Worm (Caenorhabditis elegans) whole organism, L4 larva: ENCODE data around the gene fbxb-99.
"Not testable (repeated sequence)": the region's sequence is repeated elsewhere in the genome, so short reads cannot be mapped to it uniquely, and the experiment has no call there.

Experiments
- R02D3.7 ChIP-seq: fragments of 150-350 bp; sonication (generic microtip); optimal IDR thresholded peaks from 3 replicates; lab custom pipeline; 2014; ENCODE audit warnings: missing biosample characterization, missing genetic modification characterization
- T26A8.4 ChIP-seq: fragments of 200-800 bp; sonication (Bioruptor generic); IDR thresholded peaks from 2 replicates; pipeline ENCODE4 v1.3.6; 2022; ENCODE audit warnings: missing genetic modification characterization, missing compliant biosample characterization
- Y5F2A.4 ChIP-seq: fragments of 200-800 bp; sonication (Bioruptor generic); optimal IDR thresholded peaks from 2 replicates; lab custom pipeline; 2018; ENCODE audit warnings: mild to moderate bottlenecking, missing genetic modification characterization, missing compliant biosample characterization
- aha-1 ChIP-seq: fragments of 150-350 bp; peaks from one replicate; lab custom pipeline; 2014; ENCODE audit warnings: missing biosample characterization, missing genetic modification characterization
- ceh-20 ChIP-seq: fragments of 200-800 bp; sonication (Bioruptor generic); IDR thresholded peaks from 2 replicates; pipeline ENCODE4 v1.3.6; 2022; ENCODE audit warnings: missing genetic modification reagents, missing genetic modification characterization, missing compliant biosample characterization
- ceh-44 ChIP-seq: fragments of 200-800 bp; sonication (Bioruptor generic); IDR thresholded peaks from 2 replicates; pipeline ENCODE4 v1.3.6; 2022; ENCODE audit warnings: missing genetic modification reagents, missing genetic modification characterization, missing compliant biosample characterization
- dmd-9 ChIP-seq: fragments of 200-800 bp; sonication (Bioruptor generic); IDR thresholded peaks from 2 replicates; pipeline ENCODE4 v1.3.6; 2022; ENCODE audit warnings: missing genetic modification reagents, missing genetic modification characterization, missing compliant biosample characterization
- duxl-1 ChIP-seq: sonication (generic microtip); optimal IDR thresholded peaks from 2 replicates; lab custom pipeline; 2016; ENCODE audit warnings: mild to moderate bottlenecking, missing genetic modification characterization, moderate library complexity, missing compliant biosample characterization; ENCODE audit not compliant: poor library complexity
- dve-1 ChIP-seq: sonication (generic microtip); optimal IDR thresholded peaks from 2 replicates; lab custom pipeline; 2017; ENCODE audit warnings: antibody characterized with exemption, mild to moderate bottlenecking, missing genetic modification characterization, missing compliant biosample characterization; ENCODE audit not compliant: insufficient read depth
- egl-43 ChIP-seq: fragments of 200-800 bp; sonication (Bioruptor generic); IDR thresholded peaks from 2 replicates; pipeline ENCODE4 v1.3.6; 2022; ENCODE audit warnings: missing genetic modification reagents, missing genetic modification characterization, missing compliant biosample characterization
- fkh-10 ChIP-seq: fragments of 150-350 bp; optimal IDR thresholded peaks from 2 replicates; lab custom pipeline; 2014; ENCODE audit warnings: missing biosample characterization, missing genetic modification reagents, missing genetic modification characterization
- lin-1 ChIP-seq: fragments of 200-800 bp; sonication (Bioruptor generic); IDR thresholded peaks from 2 replicates; pipeline ENCODE4 v1.3.6; 2022; ENCODE audit warnings: missing genetic modification reagents, missing genetic modification characterization, missing compliant biosample characterization
- lin-13 ChIP-seq: fragments of 150-350 bp; optimal IDR thresholded peaks from 2 replicates; lab custom pipeline; 2014; ENCODE audit warnings: missing biosample characterization, missing genetic modification reagents, missing genetic modification characterization
- lin-15B ChIP-seq: fragments of 150-350 bp; sonication (generic microtip); optimal IDR thresholded peaks from 3 replicates; lab custom pipeline; 2014; ENCODE audit warnings: missing biosample characterization, missing genetic modification characterization
- lin-29 ChIP-seq: fragments of 200-800 bp; sonication (Bioruptor generic); IDR thresholded peaks from 2 replicates; pipeline ENCODE4 v1.3.6; 2022; ENCODE audit warnings: missing genetic modification reagents, missing genetic modification characterization, missing compliant biosample characterization
- mdl-1 ChIP-seq, 2 experiments: fragments of 150-350 bp in 1 of 2; sonication (generic microtip) in 1 of 2; optimal IDR thresholded peaks; 2 replicates each; lab custom pipeline; 2014 to 2017; ENCODE audit warnings: missing biosample characterization in 2 of 2, missing genetic modification characterization in 2 of 2
- mep-1 ChIP-seq: fragments of 150-350 bp; sonication (generic microtip); optimal IDR thresholded peaks from 3 replicates; lab custom pipeline; 2014; ENCODE audit warnings: missing biosample characterization, missing genetic modification characterization
- mxl-2 ChIP-seq: fragments of 200-800 bp; sonication (Bioruptor generic); conservative IDR thresholded peaks from 2 replicates; pipeline ENCODE4 v1.3.6; 2022; ENCODE audit warnings: missing genetic modification reagents, missing genetic modification characterization, missing compliant biosample characterization
- nhr-10 ChIP-seq: fragments of 150-350 bp; optimal IDR thresholded peaks from 2 replicates; lab custom pipeline; 2014; ENCODE audit warnings: missing biosample characterization, missing genetic modification characterization
- nhr-48 ChIP-seq: sonication (generic microtip); optimal IDR thresholded peaks from 2 replicates; lab custom pipeline; 2016; ENCODE audit warnings: mild to moderate bottlenecking, missing genetic modification characterization, missing compliant biosample characterization
- nhr-6 ChIP-seq: fragments of 150-350 bp; optimal IDR thresholded peaks from 2 replicates; lab custom pipeline; 2014; ENCODE audit warnings: missing biosample characterization, missing genetic modification characterization
- saeg-2 ChIP-seq: fragments of 200-800 bp; sonication (Bioruptor generic); IDR thresholded peaks from 2 replicates; pipeline ENCODE4 v1.3.6; 2022; ENCODE audit warnings: missing genetic modification reagents, missing genetic modification characterization, missing compliant biosample characterization
- sdz-12 ChIP-seq: fragments of 200-800 bp; sonication (Bioruptor generic); optimal IDR thresholded peaks from 2 replicates; lab custom pipeline; 2018; ENCODE audit warnings: mild to moderate bottlenecking, missing genetic modification characterization, missing compliant biosample characterization
- set-16 ChIP-seq: fragments of 200-800 bp; sonication (Bioruptor generic); IDR thresholded peaks from 2 replicates; pipeline ENCODE4 v1.3.6; 2022; ENCODE audit warnings: missing genetic modification reagents, missing genetic modification characterization, missing compliant biosample characterization
- skn-1 ChIP-seq: fragments of 150-350 bp; optimal IDR thresholded peaks from 2 replicates; lab custom pipeline; 2014; ENCODE audit warnings: missing biosample characterization, missing genetic modification characterization
- snpc-4 ChIP-seq: fragments of 150-350 bp; optimal IDR thresholded peaks from 2 replicates; lab custom pipeline; 2014; ENCODE audit warnings: missing biosample characterization, missing genetic modification characterization
- spr-1 ChIP-seq: sonication (generic microtip); optimal IDR thresholded peaks from 2 replicates; lab custom pipeline; 2016; ENCODE audit warnings: mild to moderate bottlenecking, missing genetic modification characterization, missing compliant biosample characterization
- unc-62 ChIP-seq, 3 experiments: fragments of 150-350 bp in 1 of 3; sonication (generic microtip); optimal IDR thresholded peaks in 2 of 3; peaks in 1 of 3; 1 replicate in 1 of 3; 2 replicates in 2 of 3; lab custom pipeline; 2014 to 2017; ENCODE audit warnings: missing biosample characterization in 3 of 3, missing genetic modification characterization in 3 of 3, missing genetic modification reagents in 3 of 3, missing genotype in 1 of 3

fbxb-99 gene

DNA sequence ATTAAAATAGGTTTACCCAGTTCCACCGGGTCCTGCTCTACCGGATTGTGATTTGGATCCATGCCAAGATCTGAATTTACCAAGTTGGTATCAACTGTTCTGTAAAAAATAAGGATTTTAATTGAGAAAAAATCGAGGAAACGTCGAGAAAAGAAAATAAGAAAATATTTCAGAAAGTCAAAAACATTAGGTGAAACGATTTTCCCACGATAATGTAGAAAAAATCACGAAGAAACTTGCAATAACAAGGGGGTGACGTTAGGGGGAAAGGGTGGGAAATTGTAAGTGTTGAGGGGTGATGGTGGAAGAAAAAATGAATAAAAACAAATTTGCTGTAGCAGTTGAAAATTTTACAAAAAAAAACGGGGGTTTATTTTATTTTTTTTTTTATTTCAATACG, 20.1 kb downstream of the fbxb-99 start, which contains the start of gene T24E12.10:
Gene T24E12.10 (minus strand): TSS at position 101 of the 400 bp plus-strand sequence.
- TF ChIP-seq unc-62 (GFP tag; optimal IDR thresholded peaks at IDR 0.05 in 1 of 2; lab: Kevin White, UChicago) (peak in 1 of 2 experiments; percentile 80), unc-62 (tag; optimal IDR thresholded peaks at IDR 0.05; lab: Kevin White, UChicago) (no peak), ceh-44 (GFP tag; lab: Robert Waterston, UW) (no peak)

- TF ChIP-seq duxl-1 (tag; lab: Kevin White, UChicago) (no peak), aha-1 (tag; lab: Kevin White, UChicago) (peak; percentile 32), unc-62 (GFP tag; optimal IDR thresholded peaks at IDR 0.05 in 1 of 2; lab: Kevin White, UChicago) (peak in 1 of 2 experiments; percentile 94), unc-62 (tag; optimal IDR thresholded peaks at IDR 0.05; lab: Kevin White, UChicago) (no peak)
These were observed 21.6 kb downstream of the fbxb-99 start for ce11 chrII:3771640-3772039.

- TF ChIP-seq nhr-6 (tag; lab: Kevin White, UChicago), result no peak
- no peak for TF ChIP-seq mep-1
- TF ChIP-seq egl-43, result no peak
- no peak for TF ChIP-seq mxl-2
- TF ChIP-seq lin-13, result no peak
- no peak for TF ChIP-seq Y5F2A.4 (GFP tag; lab: Kevin White, UChicago)
These were observed 28.8 kb downstream of the fbxb-99 start, which contains the start of gene srx-112 for ce11 chrII:3764486-3764885. TSS of gene srx-112 (minus strand) at chrII:3764586.

ce11 chrII:3761599-3761998, 31.6 kb downstream of the fbxb-99 start, which contains the start of gene T24E12.6:
TSS of gene T24E12.6 (minus strand) at chrII:3761699.
- TF ChIP-seq unc-62 (GFP tag; optimal IDR thresholded peaks at IDR 0.05 in 1 of 2; lab: Kevin White, UChicago), result peak in 1 of 2 experiments; percentile 3
- TF ChIP-seq unc-62 (tag; optimal IDR thresholded peaks at IDR 0.05; lab: Kevin White, UChicago), result not testable (repeated sequence)

DNA sequence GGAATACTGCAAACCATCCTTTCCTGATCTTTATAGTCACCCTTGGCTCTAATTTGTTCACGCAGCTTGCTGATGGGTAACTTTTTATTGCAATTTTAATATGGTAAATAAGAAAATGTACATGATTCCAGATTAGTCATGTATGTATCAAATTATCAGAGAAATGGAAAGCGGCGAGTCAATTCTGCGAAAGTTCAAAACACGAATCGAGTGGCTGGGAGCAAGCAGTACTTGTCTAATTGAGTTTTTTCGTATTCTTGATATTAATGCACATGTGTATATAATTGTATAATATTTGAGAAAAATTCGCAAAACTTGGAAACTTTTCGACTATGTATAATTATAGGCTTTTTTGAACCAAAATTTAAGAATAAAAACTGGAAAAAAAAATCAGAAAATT, 34.2 kb downstream of the fbxb-99 start, which contains the start of gene T24E12.12:
Gene T24E12.12 (plus strand): TSS at position 281 of the 400 bp plus-strand sequence.
- TF ChIP-seq spr-1 (tag; lab: Kevin White, UChicago) (no peak), mxl-2 (no peak), fkh-10 (GFP tag; lab: Kevin White, UChicago) (no peak), lin-15B (no peak), skn-1 (tag; lab: Kevin White, UChicago) (no peak), nhr-10 (tag; lab: Kevin White, UChicago) (no peak), lin-1 (no peak), R02D3.7 (tag; lab: Kevin White, UChicago) (no peak), set-16 (GFP tag; lab: Robert Waterston, UW) (no peak), mdl-1 (tag; optimal IDR thresholded peaks at IDR 0.05; lab: Kevin White, UChicago) (no peak)

DNA sequence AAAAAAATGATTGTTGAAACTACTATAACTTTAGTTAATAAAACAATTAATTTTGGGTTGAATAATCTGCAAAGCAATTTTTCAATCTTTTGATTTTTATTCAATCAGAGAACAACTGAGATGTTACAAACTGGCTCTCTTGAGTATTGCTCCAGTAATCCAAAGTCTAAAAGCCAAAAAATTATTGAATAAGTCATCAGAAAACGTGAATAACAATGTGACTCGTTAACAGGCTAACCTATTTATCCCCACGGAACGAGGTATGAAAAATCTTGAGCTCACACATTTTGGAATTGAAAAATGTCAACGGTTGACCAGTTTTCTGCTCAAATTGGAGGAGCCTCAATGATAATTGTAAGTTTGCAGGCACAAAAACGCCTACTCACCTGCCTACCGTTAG, 35.7 kb downstream of the fbxb-99 start, which contains the start of gene srx-111:
Gene srx-111 (plus strand): TSS at position 301 of the 400 bp plus-strand sequence.
- TF ChIP-seq dve-1 (tag; lab: Kevin White, UChicago) (no peak), fkh-10 (GFP tag; lab: Kevin White, UChicago) (no peak), dmd-9 (GFP tag; lab: Robert Waterston, UW) (no peak), nhr-48 (tag; lab: Kevin White, UChicago) (no peak), ceh-20 (GFP tag; lab: Robert Waterston, UW) (no peak), T26A8.4 (no peak), nhr-10 (tag; lab: Kevin White, UChicago) (no peak), snpc-4 (tag; lab: Kevin White, UChicago) (no peak), ceh-44 (GFP tag; lab: Robert Waterston, UW) (no peak), saeg-2 (GFP tag; lab: Robert Waterston, UW) (no peak), sdz-12 (GFP tag; lab: Kevin White, UChicago) (no peak), lin-29 (GFP tag; lab: Robert Waterston, UW) (no peak)
